Fruit fly (Drosophila melanogaster): Measurements from ENCODE around the gene Sptr.

The Sptr gene

dm6 chrX:8460686-8461085 lies 3.6 kb downstream of the Sptr start, which contains the start of gene CG15347:
TSS of gene CG15347 (minus strand) at chrX:8460898.
- TF ChIP-seq OdsH (GFP tag; optimal IDR thresholded peaks at IDR 0.05) (no peak), Jra (GFP tag; optimal IDR thresholded peaks at IDR 0.05) (no peak), woc (GFP tag; optimal IDR thresholded peaks at IDR 0.05) (no peak), dsf (GFP tag; optimal IDR thresholded peaks at IDR 0.05; ENCODE audit: borderline replicate concordance) (no peak), pan (optimal IDR thresholded peaks at IDR 0.05) (no peak), sage (GFP tag; optimal IDR thresholded peaks at IDR 0.05) (no peak), usp (GFP tag; optimal IDR thresholded peaks at IDR 0.05) (no peak), psq (GFP tag; optimal IDR thresholded peaks at IDR 0.05) (no peak), Myc (optimal IDR thresholded peaks at IDR 0.05) (no peak), foxo (GFP tag; optimal IDR thresholded peaks at IDR 0.05) (no peak), Hr78 (GFP tag; optimal IDR thresholded peaks at IDR 0.05) (no peak)

DNA sequence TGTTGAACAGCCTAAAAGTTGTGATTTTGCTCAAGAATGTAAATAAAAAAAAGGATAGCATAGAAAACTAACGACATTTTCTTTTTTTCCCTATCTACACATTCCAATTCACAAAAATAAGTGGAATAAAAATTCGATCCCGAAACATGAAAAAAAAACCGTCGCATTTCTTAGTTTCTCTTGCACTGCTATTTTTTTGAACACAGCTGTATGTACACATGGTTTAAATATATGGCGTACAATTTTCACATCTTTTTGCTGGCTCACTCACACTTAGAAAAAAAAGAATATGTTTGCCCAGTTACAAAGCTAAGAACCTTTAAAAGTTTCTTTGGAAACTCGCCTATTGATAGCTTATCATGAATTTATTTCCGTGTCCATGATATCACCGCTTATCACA lies 4.0 kb downstream of the Sptr start:
- TF ChIP-seq pan (optimal IDR thresholded peaks at IDR 0.05) (no peak), dmrt93B (GFP tag; optimal IDR thresholded peaks at IDR 0.05) (no peak), HLH106 (tag; optimal IDR thresholded peaks at IDR 0.05) (no peak), sv (GFP tag; optimal IDR thresholded peaks at IDR 0.05) (no peak), Dfd (GFP tag; optimal IDR thresholded peaks at IDR 0.05) (no peak), fru (GFP tag; optimal IDR thresholded peaks at IDR 0.05) (no peak), Dif (GFP tag; optimal IDR thresholded peaks at IDR 0.05; ENCODE audit: partially characterized antibody) (no peak), dl (GFP tag; optimal IDR thresholded peaks at IDR 0.05; ENCODE audit: insufficient read depth in 1 of 2, partially characterized antibody in 2 of 2) (no peak), GATAd (GFP tag; optimal IDR thresholded peaks at IDR 0.05) (no peak), Vsx2 (GFP tag; optimal IDR thresholded peaks at IDR 0.05; ENCODE audit: partially characterized antibody) (no peak), Myc (optimal IDR thresholded peaks at IDR 0.05) (no peak), usp (GFP tag; optimal IDR thresholded peaks at IDR 0.05) (no peak), sage (GFP tag; optimal IDR thresholded peaks at IDR 0.05) (no peak), psq (GFP tag; optimal IDR thresholded peaks at IDR 0.05) (no peak), OdsH (GFP tag; optimal IDR thresholded peaks at IDR 0.05) (no peak), CrebA (GFP tag; optimal IDR thresholded peaks at IDR 0.05; ENCODE audit: borderline replicate concordance) (no peak), Hnf4 (GFP tag; optimal IDR thresholded peaks at IDR 0.05) (no peak), Mio (GFP tag; optimal IDR thresholded peaks at IDR 0.05) (no peak), h (GFP tag; optimal IDR thresholded peaks at IDR 0.05) (no peak)

- TF ChIP-seq CrebA (GFP tag; optimal IDR thresholded peaks at IDR 0.05; ENCODE audit: borderline replicate concordance) (no peak), OdsH (GFP tag; optimal IDR thresholded peaks at IDR 0.05) (no peak), Myc (optimal IDR thresholded peaks at IDR 0.05) (no peak), h (GFP tag; optimal IDR thresholded peaks at IDR 0.05) (no peak), Hnf4 (GFP tag; optimal IDR thresholded peaks at IDR 0.05) (no peak), sage (GFP tag; optimal IDR thresholded peaks at IDR 0.05) (no peak), psq (GFP tag; optimal IDR thresholded peaks at IDR 0.05) (no peak), foxo (GFP tag; optimal IDR thresholded peaks at IDR 0.05) (no peak), Jra (GFP tag; optimal IDR thresholded peaks at IDR 0.05) (no peak), jim (GFP tag; optimal IDR thresholded peaks at IDR 0.05) (no peak), dl (GFP tag; optimal IDR thresholded peaks at IDR 0.05; ENCODE audit: insufficient read depth in 1 of 2, partially characterized antibody in 2 of 2) (no peak), Sp1 (GFP tag; optimal IDR thresholded peaks at IDR 0.05) (no peak)
Observed at dm6 chrX:8459452-8460040, 4.7 kb downstream of the Sptr start.

DNA sequence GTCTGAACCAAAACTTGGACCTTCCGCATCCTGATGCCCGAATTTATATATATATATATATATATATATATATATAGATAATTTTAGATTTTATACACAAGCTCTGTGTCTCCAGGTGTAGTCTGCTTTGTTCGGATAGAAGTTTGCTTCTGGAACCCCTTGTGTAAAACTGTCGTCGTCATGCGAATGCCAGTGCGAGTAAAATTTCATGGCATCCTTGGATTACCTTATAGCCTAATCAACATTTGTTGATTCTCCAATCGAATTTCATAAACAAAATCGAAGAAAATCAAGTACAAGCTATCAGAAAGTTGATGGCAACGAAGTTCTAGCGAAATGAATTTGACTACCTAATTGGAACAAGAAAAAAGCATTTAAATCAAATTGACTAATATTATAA lies 6.7 kb downstream of the Sptr start, which contains the start of gene CG32713:
Gene CG32713, minus strand, starts transcription at position 101 of the 400 bp plus-strand sequence.
- TF ChIP-seq jim (GFP tag; optimal IDR thresholded peaks at IDR 0.05) (no peak), dmrt93B (GFP tag; optimal IDR thresholded peaks at IDR 0.05) (no peak), Rel (GFP tag; optimal IDR thresholded peaks at IDR 0.05) (no peak), Rel (tag; optimal IDR thresholded peaks at IDR 0.05) (no peak), Vsx2 (GFP tag; optimal IDR thresholded peaks at IDR 0.05; ENCODE audit: partially characterized antibody) (no peak), foxo (GFP tag; optimal IDR thresholded peaks at IDR 0.05) (no peak), psq (GFP tag; optimal IDR thresholded peaks at IDR 0.05) (no peak), Hnf4 (GFP tag; optimal IDR thresholded peaks at IDR 0.05) (no peak), N (GFP tag; optimal IDR thresholded peaks at IDR 0.05) (no peak), GATAd (GFP tag; optimal IDR thresholded peaks at IDR 0.05) (no peak), br (GFP tag; optimal IDR thresholded peaks at IDR 0.05) (no peak), brk (GFP tag; optimal IDR thresholded peaks at IDR 0.05) (no peak)
